Fruit fly (Drosophila melanogaster) whole organism, embryonic: Measurements from ENCODE around the gene CG8907.

Source experiments
- Abd-B ChIP-seq: fragments of 200-800 bp; sonication (Bioruptor generic); optimal IDR thresholded peaks from 2 replicates; lab custom pipeline; 2018; ENCODE audit warnings: missing biosample characterization, mild to moderate bottlenecking, missing genetic modification characterization, moderate library complexity
- Asciz ChIP-seq: fragments of 200-800 bp; sonication (Bioruptor generic); optimal IDR thresholded peaks from 2 replicates; lab custom pipeline; 2017; ENCODE audit warnings: missing biosample characterization, mild to moderate bottlenecking, missing genetic modification characterization, missing genetic modification reagents
- B-H2 ChIP-seq: fragments of 200-800 bp; sonication (Bioruptor generic); optimal IDR thresholded peaks from 2 replicates; lab custom pipeline; 2018; ENCODE audit warnings: missing biosample characterization, mild to moderate bottlenecking, missing genetic modification characterization
- CG10274 ChIP-seq: fragments of 200-800 bp; sonication (Bioruptor generic); optimal IDR thresholded peaks from 3 replicates; lab custom pipeline; 2017; ENCODE audit warnings: missing biosample characterization, mild to moderate bottlenecking, missing genetic modification characterization
- CG11723 ChIP-seq: fragments of 200-800 bp; sonication (Bioruptor generic); optimal IDR thresholded peaks from 2 replicates; lab custom pipeline; 2017; ENCODE audit warnings: missing biosample characterization, mild to moderate bottlenecking, missing genetic modification characterization
- CG12155 ChIP-seq: fragments of 200-800 bp; sonication (Bioruptor generic); optimal IDR thresholded peaks from 3 replicates; lab custom pipeline; 2016; ENCODE audit warnings: missing biosample characterization, missing genetic modification characterization
- CG14050 ChIP-seq: fragments of 200-800 bp; sonication (Bioruptor generic); IDR thresholded peaks from 3 replicates; pipeline ENCODE4 v1.3.6; 2022; ENCODE audit warnings: missing biosample characterization, missing genetic modification characterization
- CG14667 ChIP-seq: fragments of 200-800 bp; sonication (Bioruptor generic); IDR thresholded peaks from 2 replicates; pipeline ENCODE4 v1.3.6; 2022; ENCODE audit warnings: missing biosample characterization, missing genetic modification characterization
- CG15073 ChIP-seq: fragments of 200-800 bp; sonication (Bioruptor generic); optimal IDR thresholded peaks from 2 replicates; lab custom pipeline; 2016; ENCODE audit warnings: missing biosample characterization, missing genetic modification characterization
- CG17361 ChIP-seq: fragments of 200-800 bp; sonication (Bioruptor generic); IDR thresholded peaks from 3 replicates; pipeline ENCODE4 v1.3.6; 2022; ENCODE audit warnings: missing biosample characterization, missing genetic modification characterization
- CG18764 ChIP-seq: fragments of 200-800 bp; sonication (Bioruptor generic); optimal IDR thresholded peaks from 3 replicates; lab custom pipeline; 2016; ENCODE audit warnings: missing biosample characterization, missing genetic modification characterization
- CG3847 ChIP-seq: fragments of 200-800 bp; sonication (Bioruptor generic); IDR thresholded peaks from 2 replicates; pipeline ENCODE4 v1.3.6; 2022; ENCODE audit warnings: missing biosample characterization, missing genetic modification characterization
- CG6175 ChIP-seq: fragments of 200-800 bp; sonication (Bioruptor generic); IDR thresholded peaks from 3 replicates; pipeline ENCODE4 v1.3.6; 2022; ENCODE audit warnings: missing biosample characterization, missing genetic modification characterization
- CG6813 ChIP-seq: fragments of 200-800 bp; sonication (Bioruptor generic); optimal IDR thresholded peaks from 2 replicates; lab custom pipeline; 2017; ENCODE audit warnings: missing biosample characterization, missing genetic modification characterization, mild to moderate bottlenecking, moderate library complexity, missing genetic modification reagents
- CG8924 ChIP-seq: fragments of 200-800 bp; optimal IDR thresholded peaks from 3 replicates; lab custom pipeline; 2019; ENCODE audit warnings: missing biosample characterization, mild to moderate bottlenecking, missing genetic modification characterization, moderate library complexity
- CG8944 ChIP-seq: fragments of 200-800 bp; sonication (Bioruptor generic); optimal IDR thresholded peaks from 3 replicates; lab custom pipeline; 2016; ENCODE audit warnings: missing biosample characterization, missing genetic modification characterization
- CkIIα-i1 ChIP-seq: fragments of 200-800 bp; sonication (Bioruptor generic); IDR thresholded peaks from 2 replicates; pipeline ENCODE4 v1.3.6; 2022; ENCODE audit warnings: missing biosample characterization, missing genetic modification characterization
- D ChIP-seq, 2 experiments: fragments of 200-800 bp in 1 of 2; fragments of >200 bp in 1 of 2; sonication (Bioruptor generic) in 1 of 2; optimal IDR thresholded peaks; 2 replicates in 1 of 2; 3 replicates in 1 of 2; lab custom pipeline; 2017; ENCODE audit warnings: mild to moderate bottlenecking in 1 of 2, missing biosample characterization in 1 of 2, missing genetic modification characterization in 1 of 2, missing genetic modification reagents in 1 of 2
- E2f1 ChIP-seq: fragments of 200-800 bp; sonication (Bioruptor generic); IDR thresholded peaks from 2 replicates; pipeline ENCODE4 v1.3.6; 2022; ENCODE audit warnings: missing biosample characterization, missing genetic modification characterization
- Ets97D ChIP-seq: fragments of 200-800 bp; sonication (Bioruptor generic); optimal IDR thresholded peaks from 3 replicates; lab custom pipeline; 2016; ENCODE audit warnings: missing biosample characterization, missing genetic modification characterization
- H15 ChIP-seq: fragments of 200-800 bp; sonication (Bioruptor generic); IDR thresholded peaks from 3 replicates; pipeline ENCODE4 v1.3.6; 2022; ENCODE audit warnings: missing biosample characterization, missing genetic modification characterization
- H2.0 ChIP-seq: fragments of 200-800 bp; sonication (Bioruptor generic); IDR thresholded peaks from 2 replicates; pipeline ENCODE4 v1.3.6; 2022; ENCODE audit warnings: missing biosample characterization, missing genetic modification characterization
- Hr3 ChIP-seq: fragments of 200-800 bp; sonication (Bioruptor generic); optimal IDR thresholded peaks from 3 replicates; lab custom pipeline; 2016; ENCODE audit warnings: missing biosample characterization, missing genetic modification characterization
- Mrtf ChIP-seq: fragments of 200-800 bp; sonication (Bioruptor generic); IDR thresholded peaks from 3 replicates; pipeline ENCODE4 v1.3.6; 2022; ENCODE audit warnings: missing biosample characterization, missing genetic modification characterization
- Myb ChIP-seq: fragments of 200-800 bp; sonication (Bioruptor generic); optimal IDR thresholded peaks from 2 replicates; lab custom pipeline; 2016; ENCODE audit warnings: missing biosample characterization, missing genetic modification characterization
- Nf-YA ChIP-seq: fragments of 200-800 bp; sonication (Bioruptor generic); IDR thresholded peaks from 2 replicates; pipeline ENCODE4 v1.3.6; 2022; ENCODE audit warnings: missing biosample characterization, missing genetic modification characterization
- Poxn ChIP-seq: fragments of 200-800 bp; sonication (Bioruptor generic); IDR thresholded peaks from 2 replicates; pipeline ENCODE4 v1.3.6; 2022; ENCODE audit warnings: missing biosample characterization, missing genetic modification characterization
- Ravus ChIP-seq: fragments of 200-800 bp; sonication (Bioruptor generic); IDR thresholded peaks from 2 replicates; pipeline ENCODE4 v1.3.6; 2022; ENCODE audit warnings: missing biosample characterization, missing genetic modification characterization
- Scr ChIP-seq: fragments of 200-800 bp; sonication (Bioruptor generic); IDR thresholded peaks from 2 replicates; pipeline ENCODE4 v1.3.6; 2022; ENCODE audit warnings: missing biosample characterization, missing genetic modification characterization; ENCODE audit not compliant: partially characterized antibody
- Sry-β ChIP-seq: fragments of 200-800 bp; sonication (Bioruptor generic); optimal IDR thresholded peaks from 2 replicates; lab custom pipeline; 2018; ENCODE audit warnings: missing biosample characterization, mild to moderate bottlenecking, missing genetic modification characterization, moderate library complexity
- TFAM ChIP-seq: fragments of 200-800 bp; sonication (Bioruptor generic); optimal IDR thresholded peaks from 2 replicates; lab custom pipeline; 2017; ENCODE audit warnings: missing biosample characterization, missing genetic modification characterization, inconsistent platforms
- Vsx1 ChIP-seq: fragments of 200-800 bp; sonication (Bioruptor generic); optimal IDR thresholded peaks from 2 replicates; lab custom pipeline; 2017; ENCODE audit warnings: missing biosample characterization, mild to moderate bottlenecking, missing genetic modification characterization, missing genetic modification reagents
- cad ChIP-seq: fragments of >200 bp; optimal IDR thresholded peaks from 2 replicates; lab custom pipeline; 2017; ENCODE audit warnings: missing biosample characterization, missing genetic modification characterization
- cg ChIP-seq: fragments of 200-800 bp; sonication (Bioruptor generic); optimal IDR thresholded peaks from 3 replicates; lab custom pipeline; 2019; ENCODE audit warnings: missing biosample characterization, mild to moderate bottlenecking, missing genetic modification characterization, moderate library complexity
- chinmo ChIP-seq: fragments of 200-800 bp; sonication (Bioruptor generic); IDR thresholded peaks from 4 replicates; pipeline ENCODE4 v1.3.6; 2022; ENCODE audit warnings: missing biosample characterization, missing genetic modification characterization; ENCODE audit not compliant: partially characterized antibody
- ci ChIP-seq: fragments of 200-800 bp; sonication (Bioruptor generic); IDR thresholded peaks from 3 replicates; pipeline ENCODE4 v1.3.6; 2022; ENCODE audit warnings: missing biosample characterization, missing genetic modification characterization
- dm ChIP-seq: fragments of 200-800 bp; sonication (Bioruptor generic); optimal IDR thresholded peaks from 3 replicates; lab custom pipeline; 2016; ENCODE audit warnings: missing biosample characterization, missing genetic modification characterization
- fd96Cb ChIP-seq: fragments of 200-800 bp; sonication (Bioruptor generic); optimal IDR thresholded peaks from 2 replicates; lab custom pipeline; 2018; ENCODE audit warnings: missing biosample characterization, mild to moderate bottlenecking, missing genetic modification characterization, moderate library complexity
- grau ChIP-seq: fragments of 200-800 bp; optimal IDR thresholded peaks from 3 replicates; lab custom pipeline; 2019; ENCODE audit warnings: missing biosample characterization, mild to moderate bottlenecking, missing genetic modification characterization, moderate library complexity
- gsb-n ChIP-seq: fragments of 200-800 bp; sonication (Bioruptor generic); optimal IDR thresholded peaks from 3 replicates; lab custom pipeline; 2018; ENCODE audit warnings: missing biosample characterization, mild to moderate bottlenecking, missing genetic modification characterization
- mam ChIP-seq: fragments of 200-800 bp; sonication (Bioruptor generic); optimal IDR thresholded peaks from 3 replicates; lab custom pipeline; 2016; ENCODE audit warnings: missing biosample characterization, missing genetic modification characterization
- mirr ChIP-seq: fragments of 200-800 bp; sonication (Bioruptor generic); optimal IDR thresholded peaks from 3 replicates; lab custom pipeline; 2018; ENCODE audit warnings: missing biosample characterization, mild to moderate bottlenecking, missing genetic modification characterization
- pzg ChIP-seq: fragments of 200-800 bp; sonication (Bioruptor generic); optimal IDR thresholded peaks from 3 replicates; lab custom pipeline; 2018; ENCODE audit warnings: missing biosample characterization, mild to moderate bottlenecking, missing genetic modification characterization, moderate library complexity
- salm ChIP-seq: fragments of 200-800 bp; sonication (Bioruptor generic); optimal IDR thresholded peaks from 2 replicates; lab custom pipeline; 2018; ENCODE audit warnings: missing biosample characterization, mild to moderate bottlenecking, missing genetic modification characterization
- shn ChIP-seq: fragments of 200-800 bp; sonication (Bioruptor generic); optimal IDR thresholded peaks from 3 replicates; lab custom pipeline; 2016; ENCODE audit warnings: missing biosample characterization, missing genetic modification characterization
- slou ChIP-seq: fragments of 200-800 bp; sonication (Bioruptor generic); optimal IDR thresholded peaks from 3 replicates; lab custom pipeline; 2016; ENCODE audit warnings: missing biosample characterization, missing genetic modification characterization
- sr ChIP-seq: fragments of 200-800 bp; sonication (Bioruptor generic); IDR thresholded peaks from 3 replicates; pipeline ENCODE4 v1.3.6; 2022; ENCODE audit warnings: missing biosample characterization, missing genetic modification characterization
- tgo ChIP-seq: fragments of 200-800 bp; sonication (Bioruptor generic); IDR thresholded peaks from 3 replicates; pipeline ENCODE4 v1.3.6; 2022; ENCODE audit warnings: missing biosample characterization, missing genetic modification characterization
- zfh2 ChIP-seq: fragments of 200-800 bp; sonication (Bioruptor generic); optimal IDR thresholded peaks from 2 replicates; lab custom pipeline; 2016; ENCODE audit warnings: missing biosample characterization, missing genetic modification characterization

Gene CG8907

DNA sequence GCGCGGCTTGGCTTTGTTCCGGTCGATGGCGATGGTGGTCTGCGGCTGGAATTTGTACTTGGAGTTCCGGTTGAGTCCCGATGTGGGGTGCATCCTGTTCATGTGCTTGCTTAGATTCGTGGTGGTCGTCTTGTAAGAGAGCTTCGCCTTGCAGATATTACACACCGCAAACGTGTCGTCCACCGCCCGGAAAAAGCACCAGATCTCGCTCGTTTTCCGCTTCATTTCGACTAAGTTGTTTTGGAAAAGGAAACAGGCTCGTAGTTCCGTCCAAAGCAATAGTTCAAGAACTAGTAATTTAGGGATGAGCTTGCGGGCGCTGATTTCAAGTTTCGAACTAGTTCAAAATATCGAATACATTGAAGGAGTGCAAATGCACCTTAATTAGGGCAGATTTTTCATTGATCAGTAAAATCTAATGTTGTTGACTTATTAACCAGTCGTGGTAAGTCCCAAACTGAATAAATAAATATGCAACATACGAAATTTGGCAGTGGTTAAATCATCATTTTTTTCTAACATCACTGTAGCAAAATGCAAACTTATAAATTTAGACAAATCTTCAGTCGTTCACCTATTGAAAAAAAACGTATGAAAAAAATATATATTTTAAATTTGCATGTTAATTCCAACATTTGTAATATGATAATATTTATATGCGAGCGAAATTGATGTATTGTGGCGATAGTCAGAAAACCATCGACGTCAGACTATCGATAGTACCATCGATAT lies 34.9 kb downstream of the CG8907 start, which contains the start of the genes bdwf and Patr-1 (continued):
- TF ChIP-seq Hr3 (GFP tag; lab: Kevin White, UChicago) (peak; percentile 35), cg (no peak), B-H2 (no peak), D (optimal IDR thresholded peaks at IDR 0.05; lab: Kevin White, UChicago) (no peak), D (GFP tag; optimal IDR thresholded peaks at IDR 0.05; lab: Kevin White, UChicago) (no peak), CG15073 (no peak), Myb (GFP tag; lab: Kevin White, UChicago) (no peak), fd96Cb (no peak), CG8924 (tag; lab: Kevin White, UChicago) (peak; percentile 36), gsb-n (no peak), CG12155 (GFP tag; lab: Kevin White, UChicago) (peak; percentile 0), E2f1 (GFP tag; lab: Robert Waterston, UW) (no peak), Ets97D (GFP tag; lab: Kevin White, UChicago) (peak; percentile 51), Mrtf (no peak), Abd-B (no peak), TFAM (GFP tag; lab: Kevin White, UChicago) (no peak), Asciz (GFP tag; lab: Kevin White, UChicago) (no peak), H2.0 (GFP tag; lab: Robert Waterston, UW) (no peak), CG3847 (peak; percentile 25; the same call in 1 of the 2 replicates), CG6175 (GFP tag; lab: Robert Waterston, UW) (no peak), Ravus (GFP tag; lab: Robert Waterston, UW) (no peak), Nf-YA (GFP tag; lab: Robert Waterston, UW) (no peak), ci (GFP tag; lab: Robert Waterston, UW) (no peak), slou (GFP tag; lab: Kevin White, UChicago) (peak; percentile 16), mam (GFP tag; lab: Kevin White, UChicago) (no peak), dm (GFP tag; lab: Kevin White, UChicago) (no peak), grau (tag; lab: Kevin White, UChicago) (peak; percentile 20), CkIIα-i1 (no peak), zfh2 (GFP tag; lab: Kevin White, UChicago) (peak; percentile 2), Sry-β (peak; percentile 33), H15 (GFP tag; lab: Robert Waterston, UW) (no peak), shn (no peak), CG14667 (GFP tag; lab: Robert Waterston, UW) (no peak), tgo (GFP tag; lab: Robert Waterston, UW) (no peak), Poxn (GFP tag; lab: Robert Waterston, UW) (no peak), salm (no peak), CG8944 (GFP tag; lab: Kevin White, UChicago) (peak; percentile 29), CG10274 (no peak), cad (no peak), CG14050 (GFP tag; lab: Robert Waterston, UW) (no peak), mirr (GFP tag; lab: Kevin White, UChicago) (no peak), CG11723 (no peak), CG17361 (GFP tag; lab: Robert Waterston, UW) (peak; percentile 68), CG18764 (GFP tag; lab: Kevin White, UChicago) (peak; percentile 30), Scr (peak; percentile 95), Vsx1 (GFP tag; lab: Kevin White, UChicago) (no peak), sr (GFP tag; lab: Robert Waterston, UW) (no peak), chinmo (GFP tag; lab: Robert Waterston, UW) (peak; percentile 95), CG6813 (GFP tag; lab: Kevin White, UChicago) (no peak), pzg (GFP tag; lab: Kevin White, UChicago) (peak; percentile 51)
